Worm (Caenorhabditis elegans) whole organism, mixed stage, embryonic: ENCODE results near the gene R11H6.5.

ENCODE experiments used
- M03D4.4 ChIP-seq: sonication (generic microtip); optimal IDR thresholded peaks from 2 replicates; lab custom pipeline; 2017; ENCODE audit warnings: mild to moderate bottlenecking, missing genetic modification characterization, missing compliant biosample characterization
- bed-3 ChIP-seq: fragments of 200-800 bp; sonication (Bioruptor generic); optimal IDR thresholded peaks from 3 replicates; lab custom pipeline; 2018; ENCODE audit warnings: mild to moderate bottlenecking, missing genetic modification characterization, moderate library complexity, missing compliant biosample characterization
- blmp-1 ChIP-seq: fragments of 150-350 bp; optimal IDR thresholded peaks from 2 replicates; lab custom pipeline; 2014; ENCODE audit warnings: missing biosample characterization, missing genetic modification characterization
- ceh-43 ChIP-seq: fragments of 200-800 bp; sonication (Bioruptor generic); optimal IDR thresholded peaks from 2 replicates; lab custom pipeline; 2018; ENCODE audit warnings: mild to moderate bottlenecking, missing genetic modification characterization, moderate library complexity, missing compliant biosample characterization
- ceh-83 ChIP-seq: fragments of 200-800 bp; sonication (Bioruptor generic); optimal IDR thresholded peaks from 2 replicates; lab custom pipeline; 2018; ENCODE audit warnings: mild to moderate bottlenecking, missing genetic modification characterization, missing compliant biosample characterization
- ces-1 ChIP-seq: fragments of 150-350 bp; optimal IDR thresholded peaks from 2 replicates; lab custom pipeline; 2014; ENCODE audit warnings: missing biosample characterization, missing genetic modification reagents, missing genetic modification characterization
- cnd-1 ChIP-seq: fragments of 200-800 bp; sonication (Bioruptor generic); optimal IDR thresholded peaks from 2 replicates; lab custom pipeline; 2018; ENCODE audit warnings: mild to moderate bottlenecking, missing genetic modification characterization, missing compliant biosample characterization
- elt-1 ChIP-seq: sonication (generic microtip); optimal IDR thresholded peaks from 2 replicates; lab custom pipeline; 2017; ENCODE audit warnings: missing genetic modification characterization, mild to moderate bottlenecking, missing compliant biosample characterization, antibody characterized with exemption, moderate library complexity, borderline replicate concordance; ENCODE audit not compliant: insufficient read depth
- elt-3 ChIP-seq: fragments of 150-350 bp; optimal IDR thresholded peaks from 2 replicates; lab custom pipeline; 2014; ENCODE audit warnings: missing biosample characterization, missing genetic modification characterization
- flh-1 ChIP-seq: fragments of 200-800 bp; sonication (Bioruptor generic); optimal IDR thresholded peaks from 2 replicates; lab custom pipeline; 2018; ENCODE audit warnings: mild to moderate bottlenecking, missing genetic modification characterization, moderate library complexity, missing compliant biosample characterization
- ham-2 ChIP-seq: fragments of 200-800 bp; sonication (Bioruptor generic); optimal IDR thresholded peaks from 2 replicates; lab custom pipeline; 2018; ENCODE audit warnings: mild to moderate bottlenecking, missing genetic modification characterization, missing compliant biosample characterization
- hlh-1 ChIP-seq: fragments of 150-350 bp; optimal IDR thresholded peaks from 2 replicates; lab custom pipeline; 2014; ENCODE audit warnings: missing biosample characterization, missing genetic modification reagents, missing genetic modification characterization
- lin-13 ChIP-seq: fragments of 150-350 bp; optimal IDR thresholded peaks from 2 replicates; lab custom pipeline; 2014; ENCODE audit warnings: missing biosample characterization, missing genetic modification characterization
- lin-32 ChIP-seq: fragments of 200-800 bp; sonication (Bioruptor generic); optimal IDR thresholded peaks from 2 replicates; lab custom pipeline; 2018; ENCODE audit warnings: mild to moderate bottlenecking, missing genetic modification characterization, missing compliant biosample characterization
- lsy-2 ChIP-seq: fragments of 150-350 bp; optimal IDR thresholded peaks from 2 replicates; lab custom pipeline; 2014; ENCODE audit warnings: missing biosample characterization, missing genetic modification characterization
- mab-5 ChIP-seq: fragments of 150-350 bp; optimal IDR thresholded peaks from 2 replicates; lab custom pipeline; 2014; ENCODE audit warnings: missing biosample characterization, missing genetic modification characterization
- mep-1 ChIP-seq: fragments of 150-350 bp; optimal IDR thresholded peaks from 2 replicates; lab custom pipeline; 2017; ENCODE audit warnings: missing biosample characterization, missing genetic modification reagents, missing genetic modification characterization, inconsistent platforms
- mls-2 ChIP-seq: sonication (generic microtip); optimal IDR thresholded peaks from 2 replicates; lab custom pipeline; 2016; ENCODE audit warnings: mild to moderate bottlenecking, missing genetic modification characterization, moderate library complexity, missing compliant biosample characterization
- nhr-12 ChIP-seq: fragments of 150-350 bp; optimal IDR thresholded peaks from 2 replicates; lab custom pipeline; 2014; ENCODE audit warnings: missing biosample characterization, missing genetic modification characterization
- nhr-2 ChIP-seq: fragments of 150-350 bp; optimal IDR thresholded peaks from 2 replicates; lab custom pipeline; 2014; ENCODE audit warnings: missing biosample characterization, missing genetic modification characterization
- nhr-237 ChIP-seq: fragments of 150-350 bp; optimal IDR thresholded peaks from 2 replicates; lab custom pipeline; 2014; ENCODE audit warnings: missing biosample characterization, missing genetic modification characterization
- nhr-76 ChIP-seq: sonication (generic microtip); optimal IDR thresholded peaks from 2 replicates; lab custom pipeline; 2017; ENCODE audit warnings: missing biosample characterization, missing genetic modification characterization
- pha-4 ChIP-seq: fragments of 150-350 bp; optimal IDR thresholded peaks from 2 replicates; lab custom pipeline; 2018; ENCODE audit warnings: missing biosample characterization, missing genetic modification reagents, missing genetic modification characterization
- sem-2 ChIP-seq: fragments of 200-800 bp; sonication (Bioruptor generic); optimal IDR thresholded peaks from 2 replicates; lab custom pipeline; 2018; ENCODE audit warnings: mild to moderate bottlenecking, missing genetic modification characterization, missing compliant biosample characterization
- snpc-4 ChIP-seq: fragments of 150-350 bp; optimal IDR thresholded peaks from 2 replicates; lab custom pipeline; 2014; ENCODE audit warnings: missing biosample characterization, missing genetic modification characterization
- sptf-1 ChIP-seq: sonication (generic microtip); optimal IDR thresholded peaks from 2 replicates; lab custom pipeline; 2017; ENCODE audit warnings: mild to moderate bottlenecking, missing genetic modification characterization, moderate library complexity, missing compliant biosample characterization
- tbx-8 ChIP-seq: fragments of 200-800 bp; sonication (Bioruptor generic); optimal IDR thresholded peaks from 2 replicates; lab custom pipeline; 2018; ENCODE audit warnings: mild to moderate bottlenecking, missing genetic modification characterization, moderate library complexity, missing compliant biosample characterization
- unc-120 ChIP-seq: sonication (generic microtip); optimal IDR thresholded peaks from 2 replicates; lab custom pipeline; 2017; ENCODE audit warnings: missing genetic modification characterization, missing compliant biosample characterization; ENCODE audit not compliant: poor library complexity, severe bottlenecking
- unc-39 ChIP-seq: fragments of 150-350 bp; optimal IDR thresholded peaks from 2 replicates; lab custom pipeline; 2014; ENCODE audit warnings: missing biosample characterization, missing genetic modification characterization
- unc-62 ChIP-seq: fragments of 150-350 bp; optimal IDR thresholded peaks from 2 replicates; lab custom pipeline; 2014; ENCODE audit warnings: missing biosample characterization, missing genetic modification reagents, missing genetic modification characterization
- zip-8 ChIP-seq: fragments of 150-350 bp; optimal IDR thresholded peaks from 2 replicates; lab custom pipeline; 2014; ENCODE audit warnings: missing biosample characterization, missing genetic modification characterization
- ztf-11 ChIP-seq: fragments of 150-350 bp; optimal IDR thresholded peaks from 2 replicates; lab custom pipeline; 2014; ENCODE audit warnings: missing biosample characterization, missing genetic modification characterization

R11H6.5 gene

ce11 chrV:14594103-14594502 lies 17.9 kb downstream of the R11H6.5 start:
- no peak for TF ChIP-seq cnd-1 (tag; lab: Kevin White, UChicago)
- TF ChIP-seq zip-8 = no peak
- TF ChIP-seq tbx-8 = no peak
- TF ChIP-seq bed-3 (GFP tag; lab: Kevin White, UChicago) = no peak
- no peak for TF ChIP-seq elt-1 (tag; lab: Kevin White, UChicago)
- no peak for TF ChIP-seq mls-2 (tag; lab: Kevin White, UChicago)
- no peak for TF ChIP-seq unc-62 (GFP tag; lab: Kevin White, UChicago)
- TF ChIP-seq flh-1 (GFP tag; lab: Kevin White, UChicago) = no peak
- TF ChIP-seq ztf-11 (tag; lab: Kevin White, UChicago) = no peak
- TF ChIP-seq elt-3 (tag; lab: Kevin White, UChicago) = no peak
- no peak for TF ChIP-seq nhr-2 (tag; lab: Kevin White, UChicago)
- no peak for TF ChIP-seq M03D4.4
- no peak for TF ChIP-seq hlh-1 (tag; lab: Kevin White, UChicago)
- no peak for TF ChIP-seq sem-2 (GFP tag; lab: Kevin White, UChicago)
- no peak for TF ChIP-seq lin-32 (GFP tag; lab: Kevin White, UChicago)
- TF ChIP-seq nhr-237 (tag; lab: Kevin White, UChicago) = no peak
- no peak for TF ChIP-seq mab-5
- no peak for TF ChIP-seq lin-13
- no peak for TF ChIP-seq ham-2 (GFP tag; lab: Kevin White, UChicago)

- TF ChIP-seq lsy-2 (tag; lab: Kevin White, UChicago) = no peak
- TF ChIP-seq mep-1 = no peak
- no peak for TF ChIP-seq tbx-8
- TF ChIP-seq sptf-1 (tag; lab: Kevin White, UChicago) = no peak
- no peak for TF ChIP-seq snpc-4
- no peak for TF ChIP-seq ces-1 (GFP tag; lab: Kevin White, UChicago)
- TF ChIP-seq ceh-43 (GFP tag; lab: Kevin White, UChicago) = no peak
- TF ChIP-seq M03D4.4 = no peak
- no peak for TF ChIP-seq ceh-83
- TF ChIP-seq ham-2 (GFP tag; lab: Kevin White, UChicago) = no peak
- no peak for TF ChIP-seq mls-2 (tag; lab: Kevin White, UChicago)
- no peak for TF ChIP-seq sem-2 (GFP tag; lab: Kevin White, UChicago)
- no peak for TF ChIP-seq nhr-76 (tag; lab: Kevin White, UChicago)
- no peak for TF ChIP-seq ztf-11 (tag; lab: Kevin White, UChicago)
These were observed 26.7 kb downstream of the R11H6.5 start, which contains the start of gene Y40H4A.2 for ce11 chrV:14585351-14585750. Gene Y40H4A.2, minus strand, starts transcription at chrV:14585451.

- no peak for TF ChIP-seq pha-4 (tag; lab: Kevin White, UChicago)
- no peak for TF ChIP-seq bed-3 (GFP tag; lab: Kevin White, UChicago)
- no peak for TF ChIP-seq unc-39 (tag; lab: Kevin White, UChicago)
- TF ChIP-seq blmp-1 (tag; lab: Kevin White, UChicago) = no peak
- TF ChIP-seq nhr-2 (tag; lab: Kevin White, UChicago) = no peak
- no peak for TF ChIP-seq elt-1 (tag; lab: Kevin White, UChicago)
- no peak for TF ChIP-seq M03D4.4
- no peak for TF ChIP-seq nhr-12
- no peak for TF ChIP-seq nhr-76 (tag; lab: Kevin White, UChicago)
- TF ChIP-seq ceh-43 (GFP tag; lab: Kevin White, UChicago) = no peak
- no peak for TF ChIP-seq lin-13
- TF ChIP-seq nhr-237 (tag; lab: Kevin White, UChicago) = no peak
- TF ChIP-seq elt-3 (tag; lab: Kevin White, UChicago) = no peak
- TF ChIP-seq sem-2 (GFP tag; lab: Kevin White, UChicago) = no peak
- no peak for TF ChIP-seq mab-5
These were observed 32.4 kb downstream of the R11H6.5 start, which contains the start of gene gar-3 for ce11 chrV:14579619-14580018. Gene gar-3, minus strand, starts transcription at chrV:14579719.

DNA sequence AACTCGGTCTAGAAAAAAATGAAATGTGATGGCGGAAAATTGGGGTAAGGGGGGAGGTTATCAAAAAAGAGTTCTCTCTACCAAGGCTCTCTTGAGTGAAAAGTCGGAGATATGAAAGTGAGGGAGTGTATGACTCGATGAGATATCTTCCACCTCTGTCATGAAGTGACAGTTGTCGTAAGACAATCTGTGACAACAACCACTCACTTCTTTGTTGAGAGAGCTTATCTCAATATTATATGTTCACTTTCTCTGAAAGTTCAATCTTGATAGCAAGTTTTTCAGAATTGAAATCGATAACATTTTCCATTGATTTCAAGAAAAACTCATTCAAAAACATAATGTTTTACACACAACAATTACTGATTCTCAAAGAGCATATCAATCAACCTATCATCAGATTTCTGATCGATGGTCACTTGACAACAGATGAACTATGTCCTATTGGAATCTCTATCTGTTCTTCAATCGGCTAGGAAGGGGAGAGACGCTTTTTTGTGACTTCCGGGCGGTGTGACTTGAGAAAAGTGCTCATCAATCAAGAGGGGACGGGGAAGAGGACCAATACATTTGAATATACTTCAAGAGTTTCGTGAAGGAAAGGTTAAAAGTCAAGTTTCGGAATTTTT lies 35.2 kb downstream of the R11H6.5 start:
- no peak for TF ChIP-seq blmp-1 (tag; lab: Kevin White, UChicago)
- TF ChIP-seq unc-62 (GFP tag; lab: Kevin White, UChicago) = peak; percentile 79
- peak; percentile 76 for TF ChIP-seq hlh-1 (tag; lab: Kevin White, UChicago)
- peak; percentile 10 for TF ChIP-seq unc-120 (tag; lab: Kevin White, UChicago)
